Worm (Caenorhabditis elegans): Measurements from ENCODE around the gene W09B6.4.

ce11 chrII:1189652-1190051 lies 49.0 kb upstream of the W09B6.4 start:
- TF ChIP-seq W03F9.2 (tag; optimal IDR thresholded peaks at IDR 0.05) (no peak), dao-5 (tag; optimal IDR thresholded peaks at IDR 0.05) (no peak), him-1 (tag; optimal IDR thresholded peaks at IDR 0.05) (no peak)
